Worm (Caenorhabditis elegans) whole organism, L1 larva: ENCODE results near the gene Y41D4A.1.

ENCODE experiments used
- C04F5.9 ChIP-seq: sonication (generic microtip); optimal IDR thresholded peaks from 2 replicates; lab custom pipeline; 2016; ENCODE audit warnings: missing genetic modification characterization, missing compliant biosample characterization
- aha-1 ChIP-seq: fragments of 150-350 bp; optimal IDR thresholded peaks from 2 replicates; lab custom pipeline; 2014; ENCODE audit warnings: missing biosample characterization, missing genetic modification characterization
- aly-2 ChIP-seq: fragments of 150-350 bp; optimal IDR thresholded peaks from 2 replicates; lab custom pipeline; 2014; ENCODE audit warnings: missing biosample characterization, missing genetic modification characterization
- ama-1 ChIP-seq: fragments of 150-350 bp; optimal IDR thresholded peaks from 2 replicates; lab custom pipeline; 2014
- ceh-63 ChIP-seq: fragments of 200-800 bp; sonication (Bioruptor generic); optimal IDR thresholded peaks from 2 replicates; lab custom pipeline; 2018; ENCODE audit warnings: mild to moderate bottlenecking, missing genetic modification characterization, missing compliant biosample characterization
- ceh-8 ChIP-seq: fragments of 200-800 bp; sonication (Bioruptor generic); optimal IDR thresholded peaks from 2 replicates; lab custom pipeline; 2018; ENCODE audit warnings: mild to moderate bottlenecking, missing genetic modification characterization, moderate library complexity, missing compliant biosample characterization
- ceh-82 ChIP-seq, 3 experiments: fragments of 150-350 bp in 1 of 3; sonication (generic microtip) in 2 of 3; optimal IDR thresholded peaks; 2 replicates each; lab custom pipeline; 2014 to 2017; ENCODE audit warnings: missing biosample characterization in 3 of 3, missing genetic modification characterization in 3 of 3
- ceh-88 ChIP-seq: fragments of 200-800 bp; sonication (Bioruptor generic); IDR thresholded peaks from 2 replicates; pipeline ENCODE4 v1.3.6; 2022; ENCODE audit warnings: missing genetic modification characterization, missing compliant biosample characterization
- dpl-1 ChIP-seq, 3 experiments: fragments of 150-350 bp in 2 of 3; sonication (generic microtip) in 1 of 3; optimal IDR thresholded peaks; 2 replicates each; lab custom pipeline; 2014 to 2017; ENCODE audit warnings: missing biosample characterization in 3 of 3, missing genetic modification characterization in 3 of 3, missing genetic modification reagents in 3 of 3
- efl-1 ChIP-seq, 4 experiments: fragments of 150-350 bp; optimal IDR thresholded peaks in 3 of 4; peaks in 1 of 4; 1 replicate in 1 of 4; 2 replicates in 3 of 4; lab custom pipeline; 2014; ENCODE audit warnings: missing biosample characterization in 2 of 4, missing genetic modification characterization in 2 of 4, missing genetic modification reagents in 2 of 4
- egl-13 ChIP-seq: sonication (generic microtip); optimal IDR thresholded peaks from 2 replicates; lab custom pipeline; 2016; ENCODE audit warnings: missing genotype, missing genetic modification reagents, missing genetic modification characterization, missing compliant biosample characterization
- elt-2 ChIP-seq: sonication (generic microtip); optimal IDR thresholded peaks from 2 replicates; lab custom pipeline; 2016; ENCODE audit warnings: missing genetic modification characterization, mild to moderate bottlenecking, inconsistent platforms, missing compliant biosample characterization, missing genetic modification reagents
- ets-5 ChIP-seq: fragments of 200-800 bp; sonication (Bioruptor generic); IDR thresholded peaks from 2 replicates; pipeline ENCODE4 v1.3.6; 2022; ENCODE audit warnings: missing genetic modification characterization, missing compliant biosample characterization
- fkh-10 ChIP-seq: sonication (generic microtip); optimal IDR thresholded peaks from 2 replicates; lab custom pipeline; 2017; ENCODE audit warnings: missing biosample characterization, missing genetic modification reagents, missing genetic modification characterization
- fkh-8 ChIP-seq: sonication (generic microtip); optimal IDR thresholded peaks from 2 replicates; lab custom pipeline; 2016; ENCODE audit warnings: mild to moderate bottlenecking, missing genetic modification characterization, missing compliant biosample characterization
- fos-1 ChIP-seq: fragments of 150-350 bp; optimal IDR thresholded peaks from 2 replicates; lab custom pipeline; 2014; ENCODE audit warnings: missing biosample characterization, missing genetic modification characterization
- grh-1 ChIP-seq: fragments of 200-800 bp; sonication (Bioruptor generic); IDR thresholded peaks from 2 replicates; pipeline ENCODE4 v1.3.6; 2022; ENCODE audit warnings: missing genetic modification reagents, missing genetic modification characterization, missing compliant biosample characterization
- hlh-17 ChIP-seq: fragments of 200-800 bp; sonication (Bioruptor generic); optimal IDR thresholded peaks from 2 replicates; lab custom pipeline; 2018; ENCODE audit warnings: missing genetic modification characterization, mild to moderate bottlenecking, missing compliant biosample characterization, moderate library complexity, borderline replicate concordance
- hlh-4 ChIP-seq: sonication (generic microtip); optimal IDR thresholded peaks from 2 replicates; lab custom pipeline; 2016; ENCODE audit warnings: mild to moderate bottlenecking, missing genetic modification characterization, missing compliant biosample characterization
- hpl-2 ChIP-seq: fragments of 150-350 bp; optimal IDR thresholded peaks from 2 replicates; lab custom pipeline; 2014; ENCODE audit warnings: missing biosample characterization, missing genetic modification reagents, missing genetic modification characterization
- irx-1 ChIP-seq: sonication (generic microtip); optimal IDR thresholded peaks from 2 replicates; lab custom pipeline; 2016; ENCODE audit warnings: missing genetic modification characterization, missing compliant biosample characterization
- lin-13 ChIP-seq: fragments of 150-350 bp; optimal IDR thresholded peaks from 2 replicates; lab custom pipeline; 2014; ENCODE audit warnings: missing biosample characterization, missing genetic modification reagents, missing genetic modification characterization
- lin-14 ChIP-seq: fragments of 200-800 bp; sonication (Bioruptor generic); optimal IDR thresholded peaks from 2 replicates; lab custom pipeline; 2018; ENCODE audit warnings: mild to moderate bottlenecking, missing genetic modification characterization, moderate library complexity, missing compliant biosample characterization
- lin-39 ChIP-seq: fragments of 150-350 bp; optimal IDR thresholded peaks from 2 replicates; lab custom pipeline; 2014; ENCODE audit warnings: missing biosample characterization, missing genetic modification reagents, missing genetic modification characterization
- lsy-2 ChIP-seq, 2 experiments: fragments of 150-350 bp; optimal IDR thresholded peaks; 2 replicates each; lab custom pipeline; 2014; ENCODE audit warnings: missing biosample characterization in 2 of 2, missing genetic modification characterization in 2 of 2
- mdl-1 ChIP-seq, 2 experiments: fragments of 150-350 bp; optimal IDR thresholded peaks; 2 replicates each; lab custom pipeline; 2014 to 2017; ENCODE audit warnings: missing biosample characterization in 2 of 2, missing genetic modification characterization in 2 of 2, inconsistent platforms in 1 of 2
- mef-2 ChIP-seq: fragments of 150-350 bp; optimal IDR thresholded peaks from 2 replicates; lab custom pipeline; 2014; ENCODE audit warnings: missing biosample characterization, missing genetic modification characterization
- mep-1 ChIP-seq: fragments of 150-350 bp; optimal IDR thresholded peaks from 2 replicates; lab custom pipeline; 2014; ENCODE audit warnings: missing biosample characterization, missing genetic modification characterization
- nhr-12 ChIP-seq: sonication (generic microtip); optimal IDR thresholded peaks from 2 replicates; lab custom pipeline; 2017; ENCODE audit warnings: missing biosample characterization, missing genetic modification characterization
- nhr-19 ChIP-seq: fragments of 200-800 bp; sonication (Bioruptor generic); conservative IDR thresholded peaks from 2 replicates; pipeline ENCODE4 v1.3.6; 2022; ENCODE audit warnings: missing genetic modification characterization, missing compliant biosample characterization
- nhr-20 ChIP-seq: sonication (generic microtip); optimal IDR thresholded peaks from 2 replicates; lab custom pipeline; 2016; ENCODE audit warnings: mild to moderate bottlenecking, missing genetic modification characterization, missing compliant biosample characterization
- nhr-71 ChIP-seq: sonication (generic microtip); optimal IDR thresholded peaks from 2 replicates; lab custom pipeline; 2016; ENCODE audit warnings: mild to moderate bottlenecking, missing genetic modification characterization, moderate library complexity, missing compliant biosample characterization
- nhr-76 ChIP-seq: sonication (generic microtip); optimal IDR thresholded peaks from 2 replicates; lab custom pipeline; 2017; ENCODE audit warnings: missing biosample characterization, missing genetic modification characterization
- nhr-77 ChIP-seq: fragments of 150-350 bp; optimal IDR thresholded peaks from 2 replicates; lab custom pipeline; 2014; ENCODE audit warnings: missing biosample characterization, missing genetic modification characterization
- nhr-85 ChIP-seq: sonication (generic microtip); peaks from one replicate; lab custom pipeline; 2016; ENCODE audit warnings: missing genetic modification characterization, inconsistent platforms, missing compliant biosample characterization
- nhr-90 ChIP-seq: sonication (generic microtip); optimal IDR thresholded peaks from 2 replicates; lab custom pipeline; 2016; ENCODE audit warnings: mild to moderate bottlenecking, missing genetic modification characterization, missing compliant biosample characterization; ENCODE audit not compliant: poor library complexity
- pag-3 ChIP-seq: sonication (generic microtip); optimal IDR thresholded peaks from 2 replicates; lab custom pipeline; 2017; ENCODE audit warnings: missing genetic modification characterization, mild to moderate bottlenecking, missing compliant biosample characterization, antibody characterized with exemption, borderline replicate concordance; ENCODE audit not compliant: insufficient read depth
- pax-3 ChIP-seq: fragments of 200-800 bp; sonication (Bioruptor generic); optimal IDR thresholded peaks from 2 replicates; lab custom pipeline; 2018; ENCODE audit warnings: mild to moderate bottlenecking, missing genetic modification characterization, moderate library complexity, missing compliant biosample characterization
- skn-1 ChIP-seq: fragments of 150-350 bp; optimal IDR thresholded peaks from 2 replicates; lab custom pipeline; 2014; ENCODE audit warnings: missing biosample characterization, missing genetic modification characterization
- snpc-4 ChIP-seq: fragments of 150-350 bp; optimal IDR thresholded peaks from 2 replicates; lab custom pipeline; 2014; ENCODE audit warnings: missing biosample characterization, missing genetic modification characterization
- snu-23 ChIP-seq: sonication (generic microtip); optimal IDR thresholded peaks from 2 replicates; lab custom pipeline; 2016; ENCODE audit warnings: missing genetic modification characterization, missing compliant biosample characterization
- sox-4 ChIP-seq: sonication (generic microtip); optimal IDR thresholded peaks from 2 replicates; lab custom pipeline; 2016; ENCODE audit warnings: missing genetic modification characterization, missing compliant biosample characterization
- sup-37 ChIP-seq: fragments of 200-800 bp; sonication (Bioruptor generic); optimal IDR thresholded peaks from 2 replicates; lab custom pipeline; 2018; ENCODE audit warnings: mild to moderate bottlenecking, missing genetic modification characterization, missing compliant biosample characterization
- unc-130 ChIP-seq: fragments of 150-350 bp; optimal IDR thresholded peaks from 2 replicates; lab custom pipeline; 2017; ENCODE audit warnings: missing biosample characterization, missing genetic modification characterization, inconsistent platforms
- unc-62 ChIP-seq: fragments of 150-350 bp; optimal IDR thresholded peaks from 2 replicates; lab custom pipeline; 2014; ENCODE audit warnings: missing biosample characterization, missing genetic modification reagents, missing genetic modification characterization
- unc-86 ChIP-seq: sonication (generic microtip); optimal IDR thresholded peaks from 2 replicates; lab custom pipeline; 2016; ENCODE audit warnings: missing genetic modification characterization, missing compliant biosample characterization
- unc-98 ChIP-seq: fragments of 200-800 bp; sonication (Bioruptor generic); IDR thresholded peaks from 2 replicates; pipeline ENCODE4 v1.3.6; 2022; ENCODE audit warnings: missing genetic modification characterization, missing compliant biosample characterization
- vab-15 ChIP-seq: sonication (generic microtip); optimal IDR thresholded peaks from 2 replicates; lab custom pipeline; 2017; ENCODE audit warnings: missing genotype, mild to moderate bottlenecking, missing genetic modification characterization, missing compliant biosample characterization
- xbp-1 ChIP-seq: sonication (generic microtip); optimal IDR thresholded peaks from 2 replicates; lab custom pipeline; 2016; ENCODE audit warnings: missing genetic modification characterization, missing compliant biosample characterization
- zip-4 ChIP-seq: fragments of 200-800 bp; sonication (Bioruptor generic); optimal IDR thresholded peaks from 2 replicates; lab custom pipeline; 2018; ENCODE audit warnings: mild to moderate bottlenecking, missing genetic modification characterization, moderate library complexity, missing compliant biosample characterization
- ztf-11 ChIP-seq, 2 experiments: sonication (generic microtip); optimal IDR thresholded peaks; 2 replicates each; lab custom pipeline; 2016 to 2017; ENCODE audit warnings: missing genetic modification characterization in 2 of 2, missing biosample characterization in 1 of 2, missing compliant biosample characterization in 1 of 2

The Y41D4A.1 gene

DNA sequence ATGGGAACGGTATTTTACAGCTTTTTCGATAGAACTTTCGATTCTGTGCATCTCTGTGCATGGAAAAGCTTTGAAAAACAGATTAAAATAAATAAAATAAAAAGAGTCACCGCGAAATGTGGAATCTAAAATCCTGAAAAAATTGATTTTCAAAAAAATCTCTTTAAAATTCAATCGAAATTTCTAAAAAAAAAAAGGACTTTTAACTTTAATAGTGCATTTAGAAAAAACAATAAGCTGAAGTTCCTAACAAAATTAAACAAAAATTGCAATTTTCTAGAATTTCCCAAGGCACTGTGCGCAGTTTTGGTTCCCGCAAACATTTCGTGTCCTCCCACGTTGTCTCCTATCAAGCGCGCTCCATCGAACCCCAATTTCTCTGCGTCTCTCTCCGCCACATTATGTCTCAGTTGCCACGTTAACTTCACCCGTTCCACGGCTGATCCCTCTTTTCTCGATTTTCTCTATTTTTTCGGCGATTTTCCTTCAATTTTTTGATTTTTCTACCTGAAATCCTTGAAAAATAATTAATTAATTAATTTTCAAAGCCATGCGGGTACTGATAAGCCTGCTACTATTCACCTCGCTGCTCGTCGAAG is 26.4 kb upstream of the Y41D4A.1 start, which contains the start of the genes Y41D4A.6 and Y41D4A.4 (continued):
- peak; percentile 70 for TF ChIP-seq nhr-19
- peak; percentile 85 for TF ChIP-seq lin-13 (GFP tag; lab: Kevin White, UChicago)
- peak; percentile 90 for TF ChIP-seq xbp-1
- peak; percentile 54 for TF ChIP-seq snpc-4 (tag; lab: Kevin White, UChicago)
- peak; percentile 75 for TF ChIP-seq egl-13 (tag; lab: Kevin White, UChicago)
- peak; percentile 96 for TF ChIP-seq fkh-8 (tag; lab: Kevin White, UChicago)
- TF ChIP-seq nhr-85 (tag; lab: Kevin White, UChicago), result peak; percentile 88
- TF ChIP-seq unc-130 (tag; lab: Kevin White, UChicago), result peak; percentile 84
- peak; percentile 76 for TF ChIP-seq nhr-77 (tag; lab: Kevin White, UChicago)
- TF ChIP-seq hlh-4 (tag; lab: Kevin White, UChicago), result no peak
- TF ChIP-seq grh-1 (GFP tag; lab: Robert Waterston, UW), result peak; percentile 26; the same call in 1 of the 2 replicates
- no peak for TF ChIP-seq aha-1 (tag; lab: Kevin White, UChicago)
- peak in 1 of 2 experiments; percentile 86 for TF ChIP-seq mdl-1 (tag; optimal IDR thresholded peaks at IDR 0.05; lab: Kevin White, UChicago)
- TF ChIP-seq irx-1 (tag; lab: Kevin White, UChicago), result peak; percentile 44
- TF ChIP-seq efl-1 (optimal IDR thresholded peaks at IDR 0.05; lab: Kevin White, UChicago), result peak; percentile 85 to 92
- TF ChIP-seq efl-1 (GFP tag; optimal IDR thresholded peaks at IDR 0.05 in 1 of 2; lab: Kevin White, UChicago), result peak; percentile 75 to 97
- no peak for TF ChIP-seq ama-1
- TF ChIP-seq unc-86 (tag; lab: Kevin White, UChicago), result peak; percentile 81
- TF ChIP-seq nhr-12 (tag; lab: Kevin White, UChicago), result no peak
- TF ChIP-seq fkh-10 (GFP tag; lab: Kevin White, UChicago), result peak; percentile 37
- TF ChIP-seq hpl-2, result peak; percentile 46
- TF ChIP-seq C04F5.9, result peak; percentile 64
- TF ChIP-seq elt-2 (tag; lab: Kevin White, UChicago), result peak; percentile 8
- peak; percentile 71 to 86 for TF ChIP-seq lsy-2 (tag; optimal IDR thresholded peaks at IDR 0.05; lab: Kevin White, UChicago)
- TF ChIP-seq mep-1 (tag; lab: Kevin White, UChicago), result peak; percentile 64
- TF ChIP-seq zip-4 (GFP tag; lab: Kevin White, UChicago), result no peak
- peak; percentile 73; the same call in 1 of the 2 replicates for TF ChIP-seq ceh-88 (GFP tag; lab: Robert Waterston, UW)
- TF ChIP-seq lin-14, result peak; percentile 92
- TF ChIP-seq nhr-71 (tag; lab: Kevin White, UChicago), result peak; percentile 94
- peak in 1 of 2 experiments; percentile 89 for TF ChIP-seq ztf-11 (tag; optimal IDR thresholded peaks at IDR 0.05; lab: Kevin White, UChicago)
- no peak for TF ChIP-seq nhr-76 (tag; lab: Kevin White, UChicago)
- TF ChIP-seq hlh-17, result no peak
- peak; percentile 87 for TF ChIP-seq nhr-90 (tag; lab: Kevin White, UChicago)
- peak; percentile 32 for TF ChIP-seq ceh-63 (GFP tag; lab: Kevin White, UChicago)
- TF ChIP-seq dpl-1 (GFP tag; optimal IDR thresholded peaks at IDR 0.05; lab: Kevin White, UChicago), result peak; percentile 71 to 78 (median 75)
- TF ChIP-seq ets-5 (GFP tag; lab: Robert Waterston, UW), result no peak
- TF ChIP-seq ceh-8 (GFP tag; lab: Kevin White, UChicago), result no peak
- peak; percentile 74 for TF ChIP-seq pag-3 (tag; lab: Kevin White, UChicago)
- peak; percentile 78 for TF ChIP-seq fos-1 (tag; lab: Kevin White, UChicago)
- TF ChIP-seq lin-39 (tag; lab: Kevin White, UChicago), result no peak
- TF ChIP-seq sup-37 (GFP tag; lab: Kevin White, UChicago), result no peak
- TF ChIP-seq mef-2 (tag; lab: Kevin White, UChicago), result no peak
- TF ChIP-seq snu-23 (GFP tag; lab: Kevin White, UChicago), result peak; percentile 94
- TF ChIP-seq sox-4, result peak; percentile 78
- TF ChIP-seq pax-3 (tag; lab: Kevin White, UChicago), result peak; percentile 92
- TF ChIP-seq aly-2 (tag; lab: Kevin White, UChicago), result peak; percentile 70
- TF ChIP-seq skn-1 (tag; lab: Kevin White, UChicago), result peak; percentile 70
- TF ChIP-seq unc-98 (GFP tag; lab: Robert Waterston, UW), result peak; percentile 83
- peak; percentile 90 for TF ChIP-seq vab-15 (tag; lab: Kevin White, UChicago)
- peak; percentile 73 to 87 (median 85) for TF ChIP-seq ceh-82 (tag; optimal IDR thresholded peaks at IDR 0.05; lab: Kevin White, UChicago)
- TF ChIP-seq unc-62 (GFP tag; lab: Kevin White, UChicago), result no peak
- TF ChIP-seq nhr-20 (tag; lab: Kevin White, UChicago), result peak; percentile 88
